Worm (Caenorhabditis elegans): ENCODE data around the gene atg-16.2.

Gene atg-16.2

ce11 chrII:6436845-6437244, 16.3 kb downstream of the atg-16.2 start:
- TF ChIP-seq cog-1 (tag; optimal IDR thresholded peaks at IDR 0.05), result no peak
- TF ChIP-seq ztf-29 (GFP tag; IDR thresholded peaks at IDR 0.05), result no peak
- no peak for TF ChIP-seq flt-1 (GFP tag; IDR thresholded peaks at IDR 0.05)
- TF ChIP-seq ztf-23 (GFP tag; IDR thresholded peaks at IDR 0.05), result no peak
- TF ChIP-seq T22C8.4 (GFP tag; IDR thresholded peaks at IDR 0.05), result no peak
- no peak for TF ChIP-seq tab-1 (GFP tag; IDR thresholded peaks at IDR 0.05)
- no peak for TF ChIP-seq ref-1 (GFP tag; conservative IDR thresholded peaks at IDR 0.05)
- no peak for TF ChIP-seq med-1 (GFP tag; optimal IDR thresholded peaks at IDR 0.05; ENCODE audit: insufficient read depth)
- no peak for TF ChIP-seq klf-2 (GFP tag; conservative IDR thresholded peaks at IDR 0.05)

- TF ChIP-seq ztf-29 (GFP tag; IDR thresholded peaks at IDR 0.05) (no peak), flt-1 (GFP tag; IDR thresholded peaks at IDR 0.05) (no peak), ref-1 (GFP tag; conservative IDR thresholded peaks at IDR 0.05) (no peak), med-1 (GFP tag; optimal IDR thresholded peaks at IDR 0.05; ENCODE audit: insufficient read depth) (no peak), ztf-23 (GFP tag; IDR thresholded peaks at IDR 0.05) (no peak)
These were observed 27.2 kb downstream of the atg-16.2 start, which contains the start of gene col-75 for ce11 chrII:6425993-6426392. Gene col-75 (plus strand): TSS chrII:6426293.

ce11 chrII:6422812-6423211, 30.4 kb downstream of the atg-16.2 start, which contains the start of gene K03H9.3:
Gene K03H9.3 (plus strand): TSS chrII:6423112.
- TF ChIP-seq ztf-23 (GFP tag; IDR thresholded peaks at IDR 0.05) (no peak), flt-1 (GFP tag; IDR thresholded peaks at IDR 0.05) (no peak), tab-1 (GFP tag; IDR thresholded peaks at IDR 0.05) (no peak), cog-1 (tag; optimal IDR thresholded peaks at IDR 0.05) (no peak), ref-1 (GFP tag; conservative IDR thresholded peaks at IDR 0.05) (no peak), med-1 (GFP tag; optimal IDR thresholded peaks at IDR 0.05; ENCODE audit: insufficient read depth) (no peak), ztf-29 (GFP tag; IDR thresholded peaks at IDR 0.05) (no peak), T22C8.4 (GFP tag; IDR thresholded peaks at IDR 0.05) (no peak), klf-2 (GFP tag; conservative IDR thresholded peaks at IDR 0.05) (no peak)

ce11 chrII:6419163-6419562, 34.0 kb downstream of the atg-16.2 start:
- TF ChIP-seq med-1 (GFP tag; optimal IDR thresholded peaks at IDR 0.05; ENCODE audit: insufficient read depth), result no peak
- TF ChIP-seq ztf-29 (GFP tag; IDR thresholded peaks at IDR 0.05), result no peak
- TF ChIP-seq klf-2 (GFP tag; conservative IDR thresholded peaks at IDR 0.05), result no peak
- TF ChIP-seq ref-1 (GFP tag; conservative IDR thresholded peaks at IDR 0.05), result no peak
- TF ChIP-seq tab-1 (GFP tag; IDR thresholded peaks at IDR 0.05), result no peak
- TF ChIP-seq flt-1 (GFP tag; IDR thresholded peaks at IDR 0.05), result no peak
- TF ChIP-seq T22C8.4 (GFP tag; IDR thresholded peaks at IDR 0.05), result no peak
- TF ChIP-seq ztf-23 (GFP tag; IDR thresholded peaks at IDR 0.05), result no peak
- TF ChIP-seq cog-1 (tag; optimal IDR thresholded peaks at IDR 0.05), result no peak

- TF ChIP-seq flt-1 (GFP tag; IDR thresholded peaks at IDR 0.05), result no peak
- no peak for TF ChIP-seq T22C8.4 (GFP tag; IDR thresholded peaks at IDR 0.05)
- TF ChIP-seq ztf-29 (GFP tag; IDR thresholded peaks at IDR 0.05), result no peak
- TF ChIP-seq ztf-23 (GFP tag; IDR thresholded peaks at IDR 0.05), result no peak
- TF ChIP-seq tab-1 (GFP tag; IDR thresholded peaks at IDR 0.05), result no peak
- no peak for TF ChIP-seq cog-1 (tag; optimal IDR thresholded peaks at IDR 0.05)
- no peak for TF ChIP-seq klf-2 (GFP tag; conservative IDR thresholded peaks at IDR 0.05)
- TF ChIP-seq med-1 (GFP tag; optimal IDR thresholded peaks at IDR 0.05; ENCODE audit: insufficient read depth), result no peak
- TF ChIP-seq ref-1 (GFP tag; conservative IDR thresholded peaks at IDR 0.05), result no peak
These were observed 35.2 kb downstream of the atg-16.2 start for ce11 chrII:6417999-6418398.

- TF ChIP-seq ref-1 (GFP tag; conservative IDR thresholded peaks at IDR 0.05) (no peak), flt-1 (GFP tag; IDR thresholded peaks at IDR 0.05) (no peak), med-1 (GFP tag; optimal IDR thresholded peaks at IDR 0.05; ENCODE audit: insufficient read depth) (no peak), ztf-23 (GFP tag; IDR thresholded peaks at IDR 0.05) (no peak), tab-1 (GFP tag; IDR thresholded peaks at IDR 0.05) (no peak), T22C8.4 (GFP tag; IDR thresholded peaks at IDR 0.05) (no peak)
These were observed 39.4 kb downstream of the atg-16.2 start for ce11 chrII:6413788-6414187.

ce11 chrII:6411660-6412451, 41.3 kb downstream of the atg-16.2 start:
- 0 out of 2 replicates have a peak, but pooled peaks have one; percentile 49 for TF ChIP-seq flt-1 (GFP tag; IDR thresholded peaks at IDR 0.05)
- TF ChIP-seq klf-2 (GFP tag; conservative IDR thresholded peaks at IDR 0.05), result no peak
- TF ChIP-seq ztf-23 (GFP tag; IDR thresholded peaks at IDR 0.05), result no peak
- TF ChIP-seq cog-1 (tag; optimal IDR thresholded peaks at IDR 0.05), result no peak
- 0 out of 2 replicates have a peak, but pooled peaks have one; percentile 53 for TF ChIP-seq tab-1 (GFP tag; IDR thresholded peaks at IDR 0.05)
- TF ChIP-seq ref-1 (GFP tag; conservative IDR thresholded peaks at IDR 0.05), result no peak
- no peak for TF ChIP-seq ztf-29 (GFP tag; IDR thresholded peaks at IDR 0.05)
- TF ChIP-seq med-1 (GFP tag; optimal IDR thresholded peaks at IDR 0.05; ENCODE audit: insufficient read depth), result no peak
- TF ChIP-seq T22C8.4 (GFP tag; IDR thresholded peaks at IDR 0.05), result no peak

- TF ChIP-seq ztf-23 (GFP tag; IDR thresholded peaks at IDR 0.05) (no peak), cog-1 (tag; optimal IDR thresholded peaks at IDR 0.05) (no peak), T22C8.4 (GFP tag; IDR thresholded peaks at IDR 0.05) (no peak), med-1 (GFP tag; optimal IDR thresholded peaks at IDR 0.05; ENCODE audit: insufficient read depth) (no peak), ztf-29 (GFP tag; IDR thresholded peaks at IDR 0.05) (no peak), tab-1 (GFP tag; IDR thresholded peaks at IDR 0.05) (no peak), flt-1 (GFP tag; IDR thresholded peaks at IDR 0.05) (no peak), ref-1 (GFP tag; conservative IDR thresholded peaks at IDR 0.05) (no peak), klf-2 (GFP tag; conservative IDR thresholded peaks at IDR 0.05) (no peak)
These were observed 43.0 kb downstream of the atg-16.2 start, which contains the start of gene T25D10.4 for ce11 chrII:6410181-6410580. Gene T25D10.4 (minus strand): TSS chrII:6410281.

- TF ChIP-seq klf-2 (GFP tag; conservative IDR thresholded peaks at IDR 0.05), result no peak
- TF ChIP-seq ztf-23 (GFP tag; IDR thresholded peaks at IDR 0.05), result peak; percentile 33; the same call in 1 of the 2 replicates
- TF ChIP-seq ztf-29 (GFP tag; IDR thresholded peaks at IDR 0.05), result 0 out of 2 replicates have a peak, but pooled peaks have one; percentile 47
These were observed 44.1 kb downstream of the atg-16.2 start for ce11 chrII:6409098-6409497.
